Fruit fly (Drosophila melanogaster) whole organism, adult: ENCODE results near the gene CG3632.

Experiments
- bab1 ChIP-seq: fragments of 200-800 bp; sonication (Bioruptor generic); optimal IDR thresholded peaks from 3 replicates; lab custom pipeline; 2019; ENCODE audit warnings: missing biosample characterization, mild to moderate bottlenecking, missing genetic modification characterization, moderate library complexity
- cnc ChIP-seq, 2 experiments: fragments of >200 bp; optimal IDR thresholded peaks; 2 replicates each; lab custom pipeline; 2017
- tj ChIP-seq: fragments of 200-800 bp; sonication (Bioruptor generic); optimal IDR thresholded peaks from 3 replicates; lab custom pipeline; 2017; ENCODE audit warnings: missing biosample characterization, mild to moderate bottlenecking, missing genetic modification characterization, moderate library complexity

- no peak for TF ChIP-seq tj (GFP tag; lab: Kevin White, UChicago)
- TF ChIP-seq bab1 (GFP tag; lab: Kevin White, UChicago), result no peak
- no peak for TF ChIP-seq cnc (optimal IDR thresholded peaks at IDR 0.05; lab: Kevin White, UChicago)
These were observed 34.2 kb downstream of the CG3632 start, which contains the start of gene CG9919 for dm6 chrX:16330659-16331058.
